Fruit fly (Drosophila melanogaster) whole organism, prepupa: ENCODE results near the gene Hel89B.

ENCODE experiments used
- CG16779 ChIP-seq: fragments of 200-800 bp; sonication (Bioruptor generic); optimal IDR thresholded peaks from 3 replicates; lab custom pipeline; 2017; ENCODE audit warnings: missing biosample characterization, mild to moderate bottlenecking, missing genetic modification characterization
- Eip78C ChIP-seq: fragments of 200-800 bp; sonication (Bioruptor generic); peaks from one replicate; lab custom pipeline; 2016; ENCODE audit warnings: missing biosample characterization, missing genetic modification characterization
- fd85E ChIP-seq: fragments of 200-800 bp; sonication (Bioruptor generic); optimal IDR thresholded peaks from 3 replicates; lab custom pipeline; 2016; ENCODE audit warnings: missing biosample characterization, missing genetic modification characterization

- no peak for TF ChIP-seq CG16779
- no peak for TF ChIP-seq fd85E (GFP tag; lab: Kevin White, UChicago)
- TF ChIP-seq Eip78C (GFP tag; lab: Kevin White, UChicago): peak; percentile 21
Observed at dm6 chr3R:15972298-15972978, 660 bp upstream of the Hel89B start, which contains the start of gene mor.
